Worm (Caenorhabditis elegans): ENCODE results near the gene acbp-5.

DNA sequence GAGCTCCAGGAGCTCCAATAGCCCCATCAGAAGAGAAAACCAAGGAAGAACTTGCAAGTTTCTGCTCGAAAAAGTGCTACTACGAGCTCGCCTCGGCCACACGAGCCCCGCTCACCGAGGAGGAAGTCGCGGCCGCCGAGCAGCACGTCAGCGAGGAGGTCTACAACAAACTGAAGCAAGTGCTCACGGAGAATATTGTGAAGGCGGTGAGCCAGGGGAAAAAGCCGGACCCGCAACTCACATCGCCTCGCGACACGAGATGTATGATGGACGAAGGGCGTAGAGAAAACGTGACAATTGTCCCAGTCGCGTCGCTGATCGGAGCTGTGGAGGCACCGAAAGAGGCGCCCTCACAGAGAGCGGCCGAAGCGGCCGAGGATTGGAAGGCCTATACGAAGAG lies 11.2 kb upstream of the acbp-5 start:
- TF ChIP-seq Y95B8A.8 (GFP tag; IDR thresholded peaks at IDR 0.05) (no peak), tbp1 (GFP tag; optimal IDR thresholded peaks at IDR 0.05) (no peak)

Data from whole organism, young adult.